Worm (Caenorhabditis elegans) whole organism, L2 larva: ENCODE measurements around the gene F47G3.4.

Experiments used
- nhr-12 ChIP-seq: fragments of 150-350 bp; optimal IDR thresholded peaks from 2 replicates; lab custom pipeline; 2014; ENCODE audit warnings: missing biosample characterization, missing genetic modification characterization
- nhr-237 ChIP-seq: fragments of 150-350 bp; optimal IDR thresholded peaks from 2 replicates; lab custom pipeline; 2014; ENCODE audit warnings: missing biosample characterization, missing genetic modification characterization
- unc-39 ChIP-seq: fragments of 150-350 bp; optimal IDR thresholded peaks from 2 replicates; lab custom pipeline; 2014; ENCODE audit warnings: missing biosample characterization, missing genetic modification characterization
- zag-1 ChIP-seq: fragments of 150-350 bp; optimal IDR thresholded peaks from 2 replicates; lab custom pipeline; 2014; ENCODE audit warnings: missing biosample characterization, missing genetic modification characterization
- ztf-4 ChIP-seq: fragments of 150-350 bp; optimal IDR thresholded peaks from 2 replicates; lab custom pipeline; 2014; ENCODE audit warnings: missing biosample characterization, missing genetic modification characterization

- no peak for TF ChIP-seq unc-39
- TF ChIP-seq nhr-12 (tag; lab: Kevin White, UChicago), result no peak
- TF ChIP-seq zag-1, result no peak
- TF ChIP-seq ztf-4 (tag; lab: Kevin White, UChicago), result no peak
- TF ChIP-seq nhr-237 (tag; lab: Kevin White, UChicago), result no peak
Observed at ce11 chrX:2372134-2372533, 9.2 kb upstream of the F47G3.4 start.
